Fruit fly (Drosophila melanogaster) whole organism, prepupa: ENCODE results near the gene Ski6.

Experiments used
- Blimp-1 ChIP-seq: fragments of 200-800 bp; sonication (Bioruptor generic); optimal IDR thresholded peaks from 3 replicates; lab custom pipeline; 2017; ENCODE audit warnings: missing biosample characterization, missing genetic modification characterization, mild to moderate bottlenecking, moderate library complexity, missing genetic modification reagents
- CG10631 ChIP-seq: fragments of 200-800 bp; sonication (Bioruptor generic); optimal IDR thresholded peaks from 2 replicates; lab custom pipeline; 2016; ENCODE audit warnings: missing biosample characterization, missing genetic modification characterization
- CG10669 ChIP-seq: fragments of 200-800 bp; sonication (Bioruptor generic); optimal IDR thresholded peaks from 3 replicates; lab custom pipeline; 2018; ENCODE audit warnings: missing biosample characterization, mild to moderate bottlenecking, missing genetic modification characterization, moderate library complexity
- CG11762 ChIP-seq: fragments of 200-800 bp; sonication (Bioruptor generic); optimal IDR thresholded peaks from 3 replicates; lab custom pipeline; 2016; ENCODE audit warnings: missing biosample characterization, missing genetic modification characterization; ENCODE audit not compliant: insufficient read depth
- CG11902 ChIP-seq: fragments of 200-800 bp; sonication (Bioruptor generic); optimal IDR thresholded peaks from 3 replicates; lab custom pipeline; 2016; ENCODE audit warnings: missing biosample characterization, missing genetic modification characterization
- CG15336 ChIP-seq: fragments of 200-800 bp; sonication (Bioruptor generic); IDR thresholded peaks from 2 replicates; pipeline ENCODE4 v1.3.6; 2022; ENCODE audit warnings: missing biosample characterization, missing genetic modification characterization
- CG1621 ChIP-seq: fragments of 200-800 bp; sonication (Bioruptor generic); optimal IDR thresholded peaks from 3 replicates; lab custom pipeline; 2018; ENCODE audit warnings: missing biosample characterization, mild to moderate bottlenecking, missing genetic modification characterization
- CG16779 ChIP-seq: fragments of 200-800 bp; sonication (Bioruptor generic); optimal IDR thresholded peaks from 3 replicates; lab custom pipeline; 2017; ENCODE audit warnings: missing biosample characterization, mild to moderate bottlenecking, missing genetic modification characterization
- CG3032 ChIP-seq: fragments of 200-800 bp; optimal IDR thresholded peaks from 2 replicates; lab custom pipeline; 2019; ENCODE audit warnings: missing biosample characterization, mild to moderate bottlenecking, missing genetic modification characterization, moderate library complexity
- CG31627 ChIP-seq: fragments of 200-800 bp; sonication (Bioruptor generic); optimal IDR thresholded peaks from 3 replicates; lab custom pipeline; 2016; ENCODE audit warnings: missing biosample characterization, missing genetic modification characterization
- CG32006 ChIP-seq: fragments of 200-800 bp; sonication (Bioruptor generic); optimal IDR thresholded peaks from 3 replicates; lab custom pipeline; 2017; ENCODE audit warnings: missing biosample characterization, mild to moderate bottlenecking, missing genetic modification characterization
- CG34406 ChIP-seq: fragments of 200-800 bp; sonication (Bioruptor generic); optimal IDR thresholded peaks from 3 replicates; lab custom pipeline; 2016; ENCODE audit warnings: missing biosample characterization, missing genetic modification characterization
- CG4318 ChIP-seq: fragments of 200-800 bp; sonication (Bioruptor generic); optimal IDR thresholded peaks from 3 replicates; lab custom pipeline; 2017; ENCODE audit warnings: missing biosample characterization, mild to moderate bottlenecking, missing genetic modification characterization
- CG6276 ChIP-seq: fragments of 200-800 bp; sonication (Bioruptor generic); optimal IDR thresholded peaks from 2 replicates; lab custom pipeline; 2017; ENCODE audit warnings: missing biosample characterization, mild to moderate bottlenecking, missing genetic modification characterization
- CG6792 ChIP-seq: fragments of 200-800 bp; sonication (Bioruptor generic); optimal IDR thresholded peaks from 3 replicates; lab custom pipeline; 2016; ENCODE audit warnings: missing biosample characterization, missing genetic modification characterization
- CG6808 ChIP-seq: fragments of 200-800 bp; sonication (Bioruptor generic); optimal IDR thresholded peaks from 3 replicates; lab custom pipeline; 2017; ENCODE audit warnings: missing biosample characterization, missing genetic modification characterization, mild to moderate bottlenecking, moderate library complexity, missing genetic modification reagents
- CG6854 ChIP-seq: fragments of 200-800 bp; sonication (Bioruptor generic); optimal IDR thresholded peaks from 2 replicates; lab custom pipeline; 2017; ENCODE audit warnings: missing biosample characterization, mild to moderate bottlenecking, missing genetic modification characterization
- CG7368 ChIP-seq: fragments of 200-800 bp; sonication (Bioruptor generic); optimal IDR thresholded peaks from 3 replicates; lab custom pipeline; 2016; ENCODE audit warnings: missing biosample characterization, missing genetic modification characterization
- CG8119 ChIP-seq: fragments of 200-800 bp; sonication (Bioruptor generic); IDR thresholded peaks from 3 replicates; pipeline ENCODE4 v1.3.6; 2022; ENCODE audit warnings: missing biosample characterization, missing genetic modification characterization
- CG8632 ChIP-seq: fragments of 200-800 bp; sonication (Bioruptor generic); optimal IDR thresholded peaks from 3 replicates; lab custom pipeline; 2016; ENCODE audit warnings: missing biosample characterization, missing genetic modification characterization
- Eip78C ChIP-seq: fragments of 200-800 bp; sonication (Bioruptor generic); peaks from one replicate; lab custom pipeline; 2016; ENCODE audit warnings: missing biosample characterization, missing genetic modification characterization
- Ets21C ChIP-seq: fragments of 200-800 bp; sonication (Bioruptor generic); optimal IDR thresholded peaks from 3 replicates; lab custom pipeline; 2016; ENCODE audit warnings: missing biosample characterization, missing genetic modification characterization
- Ets96B ChIP-seq: fragments of 200-800 bp; optimal IDR thresholded peaks from 2 replicates; lab custom pipeline; 2019; ENCODE audit warnings: missing biosample characterization, mild to moderate bottlenecking, missing genetic modification characterization, moderate library complexity
- Gug ChIP-seq: fragments of 200-800 bp; sonication (Bioruptor generic); IDR thresholded peaks from 2 replicates; pipeline ENCODE4 v1.3.6; 2022; ENCODE audit warnings: missing biosample characterization, missing genetic modification characterization
- Hr38 ChIP-seq: sonication (Bioruptor generic); optimal IDR thresholded peaks from 2 replicates; lab custom pipeline; 2016; ENCODE audit warnings: missing biosample characterization, missing genetic modification characterization
- Hr39 ChIP-seq: fragments of 200-800 bp; sonication (Bioruptor generic); optimal IDR thresholded peaks from 2 replicates; lab custom pipeline; 2016; ENCODE audit warnings: missing biosample characterization, missing genetic modification characterization
- Hr4 ChIP-seq: fragments of 200-800 bp; sonication (Bioruptor generic); optimal IDR thresholded peaks from 3 replicates; lab custom pipeline; 2016; ENCODE audit warnings: missing biosample characterization, missing genetic modification characterization
- Lpt ChIP-seq: fragments of 200-800 bp; sonication (Bioruptor generic); optimal IDR thresholded peaks from 3 replicates; lab custom pipeline; 2016; ENCODE audit warnings: missing biosample characterization, missing genetic modification characterization
- Met ChIP-seq: fragments of 200-800 bp; sonication (Bioruptor generic); optimal IDR thresholded peaks from 3 replicates; lab custom pipeline; 2016; ENCODE audit warnings: missing biosample characterization, missing genetic modification characterization
- OdsH ChIP-seq: fragments of 200-800 bp; sonication (Bioruptor generic); optimal IDR thresholded peaks from 3 replicates; lab custom pipeline; 2016; ENCODE audit warnings: missing biosample characterization, missing genetic modification characterization
- Sox102F ChIP-seq: fragments of 200-800 bp; sonication (Bioruptor generic); optimal IDR thresholded peaks from 2 replicates; lab custom pipeline; 2016; ENCODE audit warnings: missing biosample characterization, mild to moderate bottlenecking, missing genetic modification characterization
- Sox14 ChIP-seq: fragments of 200-800 bp; sonication (Bioruptor generic); optimal IDR thresholded peaks from 3 replicates; lab custom pipeline; 2016; ENCODE audit warnings: missing biosample characterization, missing genetic modification characterization
- Sox15 ChIP-seq: fragments of 200-800 bp; sonication (Bioruptor generic); optimal IDR thresholded peaks from 3 replicates; lab custom pipeline; 2016; ENCODE audit warnings: missing biosample characterization, missing genetic modification characterization
- achi ChIP-seq: fragments of 200-800 bp; sonication (Bioruptor generic); optimal IDR thresholded peaks from 3 replicates; lab custom pipeline; 2016; ENCODE audit warnings: missing biosample characterization, missing genetic modification characterization
- cyc ChIP-seq: fragments of 200-800 bp; sonication (Bioruptor generic); optimal IDR thresholded peaks from 3 replicates; lab custom pipeline; 2016; ENCODE audit warnings: missing biosample characterization, missing genetic modification characterization
- eg ChIP-seq: fragments of 200-800 bp; sonication (Bioruptor generic); IDR thresholded peaks from 3 replicates; pipeline ENCODE4 v1.3.6; 2022; ENCODE audit warnings: missing biosample characterization, missing genetic modification characterization
- esn ChIP-seq: fragments of 200-800 bp; sonication (Bioruptor generic); optimal IDR thresholded peaks from 2 replicates; lab custom pipeline; 2016; ENCODE audit warnings: missing biosample characterization, mild to moderate bottlenecking, missing genetic modification characterization, moderate library complexity
- fd59A ChIP-seq: fragments of 200-800 bp; sonication (Bioruptor generic); optimal IDR thresholded peaks from 2 replicates; lab custom pipeline; 2017; ENCODE audit warnings: missing biosample characterization, mild to moderate bottlenecking, missing genetic modification characterization, missing genetic modification reagents
- fkh ChIP-seq: fragments of 200-800 bp; sonication (Bioruptor generic); optimal IDR thresholded peaks from 3 replicates; lab custom pipeline; 2017; ENCODE audit warnings: missing biosample characterization, mild to moderate bottlenecking, missing genetic modification characterization, moderate library complexity
- net ChIP-seq: fragments of 200-800 bp; sonication (Bioruptor generic); optimal IDR thresholded peaks from 3 replicates; lab custom pipeline; 2016; ENCODE audit warnings: missing biosample characterization, missing genetic modification characterization
- salr ChIP-seq, 2 experiments: fragments of 200-800 bp; sonication (Bioruptor generic); optimal IDR thresholded peaks; 3 replicates each; lab custom pipeline; 2016 to 2018; ENCODE audit warnings: missing biosample characterization in 2 of 2, missing genetic modification characterization in 2 of 2, mild to moderate bottlenecking in 1 of 2
- spab ChIP-seq: fragments of 200-800 bp; sonication (Bioruptor generic); optimal IDR thresholded peaks from 2 replicates; lab custom pipeline; 2017; ENCODE audit warnings: missing biosample characterization, mild to moderate bottlenecking, missing genetic modification characterization, missing genetic modification reagents
- ss ChIP-seq, 2 experiments: fragments of 200-800 bp; sonication (Bioruptor generic); optimal IDR thresholded peaks; 2 replicates in 1 of 2; 3 replicates in 1 of 2; lab custom pipeline; 2017 to 2018; ENCODE audit warnings: mild to moderate bottlenecking in 2 of 2, missing biosample characterization in 2 of 2, missing genetic modification characterization in 2 of 2, moderate library complexity in 1 of 2
- svp ChIP-seq: fragments of 200-800 bp; sonication (Bioruptor generic); peaks from one replicate; lab custom pipeline; 2016; ENCODE audit warnings: missing biosample characterization, missing genetic modification characterization
- topi ChIP-seq: fragments of 200-800 bp; sonication (Bioruptor generic); optimal IDR thresholded peaks from 3 replicates; lab custom pipeline; 2016; ENCODE audit warnings: missing biosample characterization, missing genetic modification characterization

Ski6 gene

DNA sequence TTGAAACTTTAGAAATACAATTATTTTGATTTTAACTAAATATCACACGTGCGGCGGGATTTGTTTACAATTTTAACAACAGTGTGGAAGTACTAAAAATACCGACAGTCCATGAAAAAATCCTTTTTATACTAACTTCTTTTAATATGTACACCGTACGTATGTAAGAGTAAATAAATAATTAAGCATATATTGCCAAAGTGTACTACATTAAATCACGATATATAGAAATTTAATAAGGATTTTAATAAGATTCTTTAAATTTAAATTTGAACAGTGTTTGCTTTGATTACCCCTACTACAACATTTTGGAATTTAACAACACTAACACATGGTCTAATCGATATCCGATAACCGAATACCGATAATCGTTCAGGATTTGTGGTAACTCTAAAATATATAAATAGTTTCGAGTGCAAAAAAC lies at the start of gene Ski6, which contains the start of gene CG16812:
Gene Ski6, minus strand, starts transcription at position 205 of the 424 bp plus-strand sequence.
Gene CG16812, plus strand, starts transcription at position 363 of the 424 bp plus-strand sequence.
- TF ChIP-seq CG6854 (GFP tag; lab: Kevin White, UChicago) (no peak), eg (GFP tag; lab: Robert Waterston, UW) (peak; percentile 66), fkh (peak; percentile 78), CG10669 (GFP tag; lab: Kevin White, UChicago) (no peak), Hr4 (GFP tag; lab: Kevin White, UChicago) (no peak), esn (GFP tag; lab: Kevin White, UChicago) (peak; percentile 70), Blimp-1 (no peak), CG4318 (GFP tag; lab: Kevin White, UChicago) (no peak), CG6808 (GFP tag; lab: Kevin White, UChicago) (no peak), Sox15 (GFP tag; lab: Kevin White, UChicago) (peak; percentile 29), CG11902 (no peak), CG8632 (GFP tag; lab: Kevin White, UChicago) (peak; percentile 41), topi (no peak), Gug (GFP tag; lab: Robert Waterston, UW) (peak; percentile 35; the same call in 1 of the 2 replicates), CG6792 (GFP tag; lab: Kevin White, UChicago) (peak; percentile 36), Hr38 (GFP tag; lab: Kevin White, UChicago) (no peak), CG31627 (GFP tag; lab: Kevin White, UChicago) (peak; percentile 51), CG15336 (GFP tag; lab: Robert Waterston, UW) (peak; percentile 60; the same call in 1 of the 2 replicates), spab (GFP tag; lab: Kevin White, UChicago) (no peak), Hr39 (peak; percentile 44), ss (GFP tag; optimal IDR thresholded peaks at IDR 0.05; lab: Kevin White, UChicago) (no peak), svp (GFP tag; lab: Kevin White, UChicago) (no peak), Ets21C (GFP tag; lab: Kevin White, UChicago) (peak; percentile 37), CG11762 (GFP tag; lab: Kevin White, UChicago) (no peak), Met (no peak), CG7368 (no peak), CG8119 (GFP tag; lab: Robert Waterston, UW) (peak; percentile 43; the same call in 1 of the 3 replicates), cyc (GFP tag; lab: Kevin White, UChicago) (peak; percentile 49), CG10631 (GFP tag; lab: Kevin White, UChicago) (peak; percentile 75), Eip78C (GFP tag; lab: Kevin White, UChicago) (no peak), CG34406 (peak; percentile 48), salr (GFP tag; optimal IDR thresholded peaks at IDR 0.05; lab: Kevin White, UChicago) (no peak)

DNA sequence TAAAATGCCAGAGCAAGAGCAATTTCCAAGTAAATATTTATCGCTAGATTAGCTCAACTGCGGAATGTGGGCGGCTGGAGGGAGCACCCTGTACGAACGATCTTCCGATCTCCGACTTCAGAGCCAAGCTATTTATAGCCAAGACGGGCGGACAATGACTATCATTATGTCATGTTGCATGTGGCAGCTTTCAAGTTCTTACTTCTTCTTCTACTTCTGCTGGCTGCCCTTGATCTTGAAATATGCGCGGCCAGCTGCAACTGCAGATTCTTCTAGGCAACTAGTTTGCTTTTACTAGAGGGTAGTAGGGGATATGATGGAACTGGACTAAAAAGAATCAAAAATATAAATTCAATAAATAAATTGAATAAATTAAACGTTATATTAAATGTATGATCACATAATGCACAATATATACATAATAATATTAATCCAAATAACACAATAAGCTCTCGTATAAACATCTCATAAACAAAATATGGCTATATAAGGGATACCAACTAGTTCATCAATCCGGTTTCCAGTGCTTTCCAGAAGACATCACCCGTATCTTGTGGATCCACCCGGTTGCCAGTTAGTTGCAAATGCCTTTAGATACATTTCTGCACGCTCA lies 45.9 kb upstream of the Ski6 start:
- no peak for TF ChIP-seq CG34406
- TF ChIP-seq OdsH (GFP tag; lab: Kevin White, UChicago): peak; percentile 52
- no peak for TF ChIP-seq cyc (GFP tag; lab: Kevin White, UChicago)
- TF ChIP-seq Met: no peak
- TF ChIP-seq achi (GFP tag; lab: Kevin White, UChicago): peak; percentile 60
- TF ChIP-seq Blimp-1: no peak
- peak; percentile 26 for TF ChIP-seq CG10669 (GFP tag; lab: Kevin White, UChicago)
- TF ChIP-seq CG10631 (GFP tag; lab: Kevin White, UChicago): peak; percentile 51
- no peak for TF ChIP-seq Sox102F (GFP tag; lab: Kevin White, UChicago)
- TF ChIP-seq CG6276 (GFP tag; lab: Kevin White, UChicago): peak; percentile 25
- TF ChIP-seq CG6808 (GFP tag; lab: Kevin White, UChicago): peak; percentile 51
- TF ChIP-seq Hr39: no peak
- TF ChIP-seq CG16779 (tag; lab: Kevin White, UChicago): no peak
- peak; percentile 70 for TF ChIP-seq CG3032 (tag; lab: Kevin White, UChicago)
- TF ChIP-seq Ets96B (tag; lab: Kevin White, UChicago): peak; percentile 55
- no peak for TF ChIP-seq CG11762 (GFP tag; lab: Kevin White, UChicago)
- peak; percentile 55 for TF ChIP-seq Lpt (GFP tag; lab: Kevin White, UChicago)
- TF ChIP-seq CG8119 (GFP tag; lab: Robert Waterston, UW): peak; percentile 72
- peak; percentile 71 for TF ChIP-seq Eip78C (GFP tag; lab: Kevin White, UChicago)
- no peak for TF ChIP-seq CG8632 (GFP tag; lab: Kevin White, UChicago)
- peak in 1 of 2 experiments; percentile 51 for TF ChIP-seq salr (GFP tag; optimal IDR thresholded peaks at IDR 0.05; lab: Kevin White, UChicago)
- peak; percentile 4 for TF ChIP-seq CG1621
- no peak for TF ChIP-seq fd59A (GFP tag; lab: Kevin White, UChicago)
- TF ChIP-seq eg (GFP tag; lab: Robert Waterston, UW): peak; percentile 51; the same call in 2 of the 3 replicates
- no peak for TF ChIP-seq Hr4 (GFP tag; lab: Kevin White, UChicago)
- TF ChIP-seq Gug (GFP tag; lab: Robert Waterston, UW): peak; percentile 31; the same call in 1 of the 2 replicates
- peak; percentile 26 for TF ChIP-seq CG4318 (GFP tag; lab: Kevin White, UChicago)
- TF ChIP-seq CG32006 (GFP tag; lab: Kevin White, UChicago): peak; percentile 72
- peak; percentile 70 for TF ChIP-seq CG15336 (GFP tag; lab: Robert Waterston, UW)
- peak; percentile 13 for TF ChIP-seq net (GFP tag; lab: Kevin White, UChicago)
- peak; percentile 25 for TF ChIP-seq Sox14
- no peak for TF ChIP-seq CG6792 (GFP tag; lab: Kevin White, UChicago)
- TF ChIP-seq Sox15 (GFP tag; lab: Kevin White, UChicago): no peak
- TF ChIP-seq CG31627 (GFP tag; lab: Kevin White, UChicago): no peak
